Worm (Caenorhabditis elegans) whole organism, early embryonic: ENCODE results near the gene oac-41.

ENCODE experiments used
- B0310.2 ChIP-seq: sonication (generic microtip); optimal IDR thresholded peaks from 2 replicates; lab custom pipeline; 2016; ENCODE audit warnings: mild to moderate bottlenecking, missing genetic modification characterization, missing compliant biosample characterization
- F13C5.2 ChIP-seq: sonication (generic microtip); optimal IDR thresholded peaks from 2 replicates; lab custom pipeline; 2017; ENCODE audit warnings: mild to moderate bottlenecking, missing genetic modification characterization, inconsistent platforms, missing compliant biosample characterization
- ama-1 ChIP-seq: fragments of 150-350 bp; optimal IDR thresholded peaks from 2 replicates; lab custom pipeline; 2014
- flt-1 ChIP-seq: fragments of 200-800 bp; sonication (Bioruptor generic); IDR thresholded peaks from 2 replicates; pipeline ENCODE4 v1.3.6; 2022; ENCODE audit warnings: missing genetic modification characterization, missing compliant biosample characterization
- hnd-1 ChIP-seq: sonication (generic microtip); optimal IDR thresholded peaks from 2 replicates; lab custom pipeline; 2016; ENCODE audit warnings: missing genetic modification characterization, missing compliant biosample characterization
- sea-1 ChIP-seq: fragments of 200-800 bp; sonication (Bioruptor generic); conservative IDR thresholded peaks from 2 replicates; pipeline ENCODE4 v1.3.6; 2022; ENCODE audit warnings: missing genetic modification characterization, missing compliant biosample characterization
- tbx-37 ChIP-seq: fragments of 200-800 bp; sonication (Bioruptor generic); conservative IDR thresholded peaks from 2 replicates; pipeline ENCODE4 v1.3.6; 2022; ENCODE audit warnings: missing genetic modification reagents, missing genetic modification characterization, missing compliant biosample characterization
- tra-4 ChIP-seq: sonication (generic microtip); optimal IDR thresholded peaks from 2 replicates; lab custom pipeline; 2017; ENCODE audit warnings: missing genetic modification characterization, missing compliant biosample characterization

ce11 chrV:9024713-9025112 lies 2.7 kb upstream of the oac-41 start, which contains the start of gene bus-1:
- no peak for TF ChIP-seq ama-1 (lab: Kevin White, UChicago)
- TF ChIP-seq tra-4, result no peak
- TF ChIP-seq tbx-37 (GFP tag; lab: Robert Waterston, UW), result no peak
- TF ChIP-seq hnd-1, result no peak
- no peak for TF ChIP-seq sea-1
- no peak for TF ChIP-seq B0310.2 (tag; lab: Kevin White, UChicago)
- TF ChIP-seq F13C5.2 (tag; lab: Kevin White, UChicago), result no peak
- TF ChIP-seq flt-1 (GFP tag; lab: Robert Waterston, UW), result no peak
